Worm (Caenorhabditis elegans): ENCODE measurements around the gene abhd-3.2.
A peak's percentile ranks its signal among the peaks of the same experiment; 100 is the strongest.

abhd-3.2 gene

ce11 chrX:1010627-1011452, 33.0 kb upstream of the abhd-3.2 start (continued):
- no peak for TF ChIP-seq lin-35 (GFP tag; optimal IDR thresholded peaks at IDR 0.05)
- no peak for TF ChIP-seq Y53F4B.3 (GFP tag; IDR thresholded peaks at IDR 0.05)
- no peak for TF ChIP-seq unc-62 (GFP tag; optimal IDR thresholded peaks at IDR 0.05)
- no peak for TF ChIP-seq nhr-179 (tag; optimal IDR thresholded peaks at IDR 0.05)
- TF ChIP-seq attf-6 (GFP tag; IDR thresholded peaks at IDR 0.05) = no peak
- TF ChIP-seq F52B5.7 (tag; optimal IDR thresholded peaks at IDR 0.05) = no peak
- no peak for TF ChIP-seq hrde-1 (tag; optimal IDR thresholded peaks at IDR 0.05; ENCODE audit: borderline replicate concordance)
- TF ChIP-seq tlf-1 (GFP tag; optimal IDR thresholded peaks at IDR 0.05) = peak; percentile 51
- TF ChIP-seq nfya-2 (GFP tag; IDR thresholded peaks at IDR 0.05) = no peak
- no peak for TF ChIP-seq bed-1 (GFP tag; IDR thresholded peaks at IDR 0.05)
- no peak for TF ChIP-seq F10E7.11 (tag; optimal IDR thresholded peaks at IDR 0.05)
- TF ChIP-seq F37B4.10 (GFP tag; IDR thresholded peaks at IDR 0.05) = 0 out of 2 replicates have a peak, but pooled peaks have one; percentile 34
- TF ChIP-seq snpc-4 (GFP tag; optimal IDR thresholded peaks at IDR 0.05) = no peak
- no peak for TF ChIP-seq snpc-4 (tag; optimal IDR thresholded peaks at IDR 0.05)
- TF ChIP-seq ama-1 (optimal IDR thresholded peaks at IDR 0.05) = peak; percentile 56
- no peak for TF ChIP-seq ama-1 (GFP tag; optimal IDR thresholded peaks at IDR 0.05)
- no peak for TF ChIP-seq snpc-3.4 (tag; optimal IDR thresholded peaks at IDR 0.05)
- no peak for TF ChIP-seq D2030.7 (GFP tag; IDR thresholded peaks at IDR 0.05)
- TF ChIP-seq madf-6 (GFP tag; IDR thresholded peaks at IDR 0.05) = no peak
- TF ChIP-seq sea-2 (GFP tag; IDR thresholded peaks at IDR 0.05) = no peak
- no peak for TF ChIP-seq snpc-1.3 (tag; optimal IDR thresholded peaks at IDR 0.05; ENCODE audit: insufficient read depth)
- peak; percentile 29 for TF ChIP-seq madf-10 (tag; optimal IDR thresholded peaks at IDR 0.05)
- no peak for TF ChIP-seq unc-130 (GFP tag; optimal IDR thresholded peaks at IDR 0.05)
- no peak for TF ChIP-seq egl-18 (GFP tag; IDR thresholded peaks at IDR 0.05)
- TF ChIP-seq ceh-100 (GFP tag; IDR thresholded peaks at IDR 0.05) = no peak
- no peak for TF ChIP-seq akir-1 (GFP tag; optimal IDR thresholded peaks at IDR 0.05)
- TF ChIP-seq efl-1 (GFP tag; optimal IDR thresholded peaks at IDR 0.05) = no peak
- no peak for TF ChIP-seq hsf-1 (GFP tag; IDR thresholded peaks at IDR 0.05)
- peak; percentile 28; the same call in 1 of the 2 replicates for TF ChIP-seq lir-1 (GFP tag; conservative IDR thresholded peaks at IDR 0.05)
- no peak for TF ChIP-seq attf-3 (GFP tag; conservative IDR thresholded peaks at IDR 0.05)
- peak; percentile 24; the same call in 1 of the 2 replicates for TF ChIP-seq pbrm-1 (GFP tag; IDR thresholded peaks at IDR 0.05)
- TF ChIP-seq K11D2.4 (GFP tag; IDR thresholded peaks at IDR 0.05) = peak; percentile 59; the same call in 1 of the 2 replicates
- TF ChIP-seq ztf-3 (GFP tag; optimal IDR thresholded peaks at IDR 0.05) = no peak
- no peak for TF ChIP-seq F55B11.4 (tag; optimal IDR thresholded peaks at IDR 0.05; ENCODE audit: borderline replicate concordance, insufficient read depth)
- TF ChIP-seq aptf-2 (GFP tag; conservative IDR thresholded peaks at IDR 0.05) = 0 out of 2 replicates have a peak, but pooled peaks have one; percentile 17
- no peak for TF ChIP-seq T07F8.4 (tag; optimal IDR thresholded peaks at IDR 0.05)
- no peak for TF ChIP-seq ceh-79 (tag; optimal IDR thresholded peaks at IDR 0.05)
- no peak for TF ChIP-seq tbx-9 (tag; optimal IDR thresholded peaks at IDR 0.05; ENCODE audit: borderline replicate concordance)
- peak; percentile 24 for TF ChIP-seq somi-1 (GFP tag; optimal IDR thresholded peaks at IDR 0.05)
- TF ChIP-seq F49E8.2 (tag; optimal IDR thresholded peaks at IDR 0.05; ENCODE audit: insufficient read depth) = no peak
- 0 out of 2 replicates have a peak, but pooled peaks have one; percentile 17 for TF ChIP-seq ztf-25 (GFP tag; IDR thresholded peaks at IDR 0.05)
- no peak for TF ChIP-seq rpc-1 (optimal IDR thresholded peaks at IDR 0.05)
- no peak for TF ChIP-seq rpc-1 (tag; optimal IDR thresholded peaks at IDR 0.05)
- peak; percentile 16; the same call in 1 of the 2 replicates for TF ChIP-seq cebp-1 (GFP tag; IDR thresholded peaks at IDR 0.05)
- TF ChIP-seq cebp-1 (tag; optimal IDR thresholded peaks at IDR 0.05) = peak; percentile 46
- peak; percentile 62 for TF ChIP-seq tbp1 (GFP tag; optimal IDR thresholded peaks at IDR 0.05)
- no peak for TF ChIP-seq nfya-1 (tag; optimal IDR thresholded peaks at IDR 0.05; ENCODE audit: borderline replicate concordance, insufficient read depth)

Data from whole organism, young adult.